Fruit fly (Drosophila melanogaster) whole organism, pupa: ENCODE measurements around the gene CG14419.

Source experiments
- CG10348 ChIP-seq: fragments of 200-800 bp; sonication (Bioruptor generic); IDR thresholded peaks from 2 replicates; pipeline ENCODE4 v1.3.6; 2022; ENCODE audit warnings: missing biosample characterization, missing genetic modification characterization
- CG12605 ChIP-seq: fragments of 200-800 bp; sonication (Bioruptor generic); IDR thresholded peaks from 2 replicates; pipeline ENCODE4 v1.3.6; 2022; ENCODE audit warnings: missing biosample characterization, missing genetic modification characterization
- CG13204 ChIP-seq: fragments of 200-800 bp; sonication (Bioruptor generic); optimal IDR thresholded peaks from 2 replicates; lab custom pipeline; 2018; ENCODE audit warnings: missing biosample characterization, mild to moderate bottlenecking, missing genetic modification characterization, moderate library complexity
- CG14655 ChIP-seq: fragments of 200-800 bp; sonication (Bioruptor generic); optimal IDR thresholded peaks from 3 replicates; lab custom pipeline; 2017; ENCODE audit warnings: mild to moderate bottlenecking, missing biosample characterization, missing genetic modification reagents, missing genetic modification characterization
- CG15710 ChIP-seq: fragments of 200-800 bp; sonication (Bioruptor generic); optimal IDR thresholded peaks from 2 replicates; lab custom pipeline; 2018; ENCODE audit warnings: missing biosample characterization, mild to moderate bottlenecking, missing genetic modification characterization, moderate library complexity
- CG17806 ChIP-seq: fragments of 200-800 bp; sonication (Bioruptor generic); optimal IDR thresholded peaks from 2 replicates; lab custom pipeline; 2018; ENCODE audit warnings: missing biosample characterization, mild to moderate bottlenecking, missing genetic modification characterization, moderate library complexity
- CG32121 ChIP-seq: fragments of 200-800 bp; sonication (Bioruptor generic); IDR thresholded peaks from 2 replicates; pipeline ENCODE4 v1.3.6; 2022; ENCODE audit warnings: missing biosample characterization, missing genetic modification characterization
- CG34367 ChIP-seq: fragments of 200-800 bp; sonication (Bioruptor generic); optimal IDR thresholded peaks from 2 replicates; lab custom pipeline; 2018; ENCODE audit warnings: missing biosample characterization, mild to moderate bottlenecking, missing genetic modification characterization
- CG4496 ChIP-seq: fragments of 200-800 bp; sonication (Bioruptor generic); IDR thresholded peaks from 3 replicates; pipeline ENCODE4 v1.3.6; 2022; ENCODE audit warnings: missing biosample characterization, missing genetic modification characterization
- CG8159 ChIP-seq: fragments of 200-800 bp; sonication (Bioruptor generic); optimal IDR thresholded peaks from 3 replicates; lab custom pipeline; 2018; ENCODE audit warnings: missing biosample characterization, mild to moderate bottlenecking, missing genetic modification characterization, moderate library complexity
- CG8301 ChIP-seq: fragments of 200-800 bp; sonication (Bioruptor generic); optimal IDR thresholded peaks from 2 replicates; lab custom pipeline; 2018; ENCODE audit warnings: missing biosample characterization, mild to moderate bottlenecking, missing genetic modification characterization
- CG9948 ChIP-seq: fragments of 200-800 bp; sonication (Bioruptor generic); optimal IDR thresholded peaks from 2 replicates; lab custom pipeline; 2018; ENCODE audit warnings: missing biosample characterization, mild to moderate bottlenecking, missing genetic modification characterization, moderate library complexity
- D1 ChIP-seq: fragments of 200-800 bp; sonication (Bioruptor generic); optimal IDR thresholded peaks from 2 replicates; lab custom pipeline; 2018; ENCODE audit warnings: missing biosample characterization, mild to moderate bottlenecking, missing genetic modification characterization, moderate library complexity
- EcR ChIP-seq: fragments of 200-800 bp; sonication (Bioruptor generic); optimal IDR thresholded peaks from 3 replicates; lab custom pipeline; 2019; ENCODE audit warnings: missing biosample characterization, missing genetic modification characterization, mild to moderate bottlenecking, moderate library complexity, missing genetic modification reagents
- Ets98B ChIP-seq: fragments of 200-800 bp; sonication (Bioruptor generic); IDR thresholded peaks from 2 replicates; pipeline ENCODE4 v1.3.6; 2022; ENCODE audit warnings: missing biosample characterization, missing genetic modification characterization
- Pif1A ChIP-seq: fragments of 200-800 bp; sonication (Bioruptor generic); optimal IDR thresholded peaks from 3 replicates; lab custom pipeline; 2016; ENCODE audit warnings: missing biosample characterization, missing genetic modification characterization
- Pif1B ChIP-seq: fragments of 200-800 bp; sonication (Bioruptor generic); optimal IDR thresholded peaks from 3 replicates; lab custom pipeline; 2016; ENCODE audit warnings: missing biosample characterization, missing genetic modification characterization
- Snoo ChIP-seq: fragments of 200-800 bp; sonication (Bioruptor generic); optimal IDR thresholded peaks from 3 replicates; lab custom pipeline; 2017; ENCODE audit warnings: missing biosample characterization, mild to moderate bottlenecking, missing genetic modification characterization, inconsistent platforms
- fd96Ca ChIP-seq: fragments of 200-800 bp; sonication (Bioruptor generic); IDR thresholded peaks from 3 replicates; pipeline ENCODE4 v1.3.6; 2022; ENCODE audit warnings: missing biosample characterization, missing genetic modification characterization
- gl ChIP-seq: fragments of 200-800 bp; sonication (Bioruptor generic); optimal IDR thresholded peaks from 2 replicates; lab custom pipeline; 2018; ENCODE audit warnings: missing biosample characterization, mild to moderate bottlenecking, missing genetic modification characterization
- rn ChIP-seq: fragments of 200-800 bp; sonication (Bioruptor generic); IDR thresholded peaks from 2 replicates; pipeline ENCODE4 v1.3.6; 2022; ENCODE audit warnings: missing biosample characterization, missing genetic modification characterization

The CG14419 gene

DNA sequence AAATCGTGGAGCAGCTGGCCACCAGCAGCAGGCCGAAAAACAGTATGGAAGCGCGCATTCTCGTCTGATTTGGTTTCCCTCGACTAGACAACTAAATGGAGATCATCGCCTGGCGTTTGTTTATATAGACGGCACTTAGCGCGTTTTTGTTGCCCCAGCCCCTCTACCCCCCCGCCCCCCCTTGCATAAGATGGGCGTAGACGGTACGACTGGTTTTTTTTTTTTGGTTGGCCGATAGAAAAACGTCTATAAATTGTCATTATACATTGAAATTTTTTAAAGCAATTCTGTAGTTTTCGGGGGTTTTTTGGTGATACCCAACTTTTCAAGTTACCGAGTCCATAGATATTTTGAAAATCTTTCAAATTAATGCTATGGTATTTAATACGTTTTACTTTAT lies at the start of gene CG14419:
CG14419 (minus strand) TSS at position 101 of the 400 bp plus-strand sequence.
- TF ChIP-seq EcR (GFP tag; lab: Kevin White, UChicago) (no peak), D1 (no peak), Snoo (tag; lab: Kevin White, UChicago) (no peak), Pif1A (GFP tag; lab: Kevin White, UChicago) (no peak), CG4496 (no peak), Pif1B (GFP tag; lab: Kevin White, UChicago) (no peak), fd96Ca (GFP tag; lab: Robert Waterston, UW) (no peak), rn (GFP tag; lab: Robert Waterston, UW) (no peak), CG8301 (tag; lab: Kevin White, UChicago) (no peak), CG32121 (no peak), CG12605 (GFP tag; lab: Robert Waterston, UW) (no peak), CG17806 (tag; lab: Kevin White, UChicago) (no peak), CG10348 (no peak), CG14655 (GFP tag; lab: Kevin White, UChicago) (no peak)

dm6 chrX:2934827-2935226 lies 49.1 kb upstream of the CG14419 start, which contains the start of gene CG3592:
Gene CG3592 (plus strand): TSS chrX:2935127.
- no peak for TF ChIP-seq EcR (GFP tag; lab: Kevin White, UChicago)
- no peak for TF ChIP-seq CG8301 (tag; lab: Kevin White, UChicago)

DNA sequence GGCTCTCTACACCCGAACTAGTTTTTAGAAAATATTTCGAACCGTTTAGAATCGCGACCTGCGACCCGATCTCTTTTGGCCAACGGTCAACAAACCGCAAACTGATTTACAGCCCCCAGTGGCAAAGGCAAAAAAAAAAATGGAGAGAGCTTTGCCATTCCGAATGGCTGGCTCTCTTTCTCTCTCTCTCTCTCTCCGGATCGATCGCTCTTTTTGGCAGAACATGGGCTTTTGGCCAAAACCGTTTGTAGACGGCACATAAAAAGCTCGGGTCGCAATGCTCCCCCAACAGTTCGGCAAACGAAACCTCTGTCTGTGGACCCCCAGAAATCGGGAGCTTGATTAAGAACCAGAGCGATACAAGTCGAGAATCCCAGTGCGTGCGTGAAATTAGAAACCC lies 43.8 kb upstream of the CG14419 start, which contains the start of gene CG32793:
CG32793 (plus strand) TSS at position 301 of the 400 bp plus-strand sequence.
- TF ChIP-seq CG32121 (no peak), CG4496 (no peak), Pif1A (GFP tag; lab: Kevin White, UChicago) (no peak), CG8301 (tag; lab: Kevin White, UChicago) (no peak), gl (tag; lab: Kevin White, UChicago) (no peak), CG14655 (GFP tag; lab: Kevin White, UChicago) (no peak), rn (GFP tag; lab: Robert Waterston, UW) (no peak), EcR (GFP tag; lab: Kevin White, UChicago) (no peak), Snoo (tag; lab: Kevin White, UChicago) (no peak)

DNA sequence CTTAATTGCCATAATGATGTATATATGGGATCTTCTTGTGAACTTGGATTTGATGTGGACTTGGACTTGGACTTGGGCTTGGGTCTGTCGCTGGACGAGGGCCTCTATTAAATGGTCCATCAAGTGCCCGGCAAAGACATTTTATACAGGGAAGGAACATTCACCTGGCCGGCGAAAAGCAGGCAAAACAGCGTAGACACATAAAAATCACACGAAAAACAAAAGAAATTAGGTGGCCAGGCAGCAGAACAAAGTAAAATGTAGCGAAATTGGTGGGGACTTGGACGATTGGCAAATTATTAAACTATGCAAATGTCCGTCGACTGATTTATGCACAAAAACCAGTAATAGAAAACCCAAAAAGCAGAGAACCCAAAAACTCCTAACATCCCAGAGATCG lies 41.4 kb upstream of the CG14419 start, which contains the start of gene CG14424:
CG14424 (minus strand) TSS at position 101 of the 400 bp plus-strand sequence.
- no peak for TF ChIP-seq CG8159 (tag; lab: Kevin White, UChicago)
- TF ChIP-seq CG13204 (GFP tag; lab: Kevin White, UChicago): no peak
- TF ChIP-seq CG9948 (tag; lab: Kevin White, UChicago): no peak
- no peak for TF ChIP-seq D1
- TF ChIP-seq CG14655 (GFP tag; lab: Kevin White, UChicago): no peak
- no peak for TF ChIP-seq Pif1A (GFP tag; lab: Kevin White, UChicago)
- no peak for TF ChIP-seq CG12605 (GFP tag; lab: Robert Waterston, UW)
- TF ChIP-seq Pif1B (GFP tag; lab: Kevin White, UChicago): no peak
- TF ChIP-seq rn (GFP tag; lab: Robert Waterston, UW): no peak
- no peak for TF ChIP-seq CG10348
- no peak for TF ChIP-seq CG34367 (tag; lab: Kevin White, UChicago)
- TF ChIP-seq, all 21 proteins: peak for 0

dm6 chrX:2919742-2920141 lies 34.0 kb upstream of the CG14419 start, which contains the start of gene CG3588:
Gene CG3588 (plus strand): TSS chrX:2919770.
- TF ChIP-seq gl (tag; lab: Kevin White, UChicago) (no peak), fd96Ca (GFP tag; lab: Robert Waterston, UW) (no peak), CG13204 (GFP tag; lab: Kevin White, UChicago) (no peak), CG4496 (no peak), rn (GFP tag; lab: Robert Waterston, UW) (no peak), CG12605 (GFP tag; lab: Robert Waterston, UW) (no peak), CG8301 (tag; lab: Kevin White, UChicago) (no peak), EcR (GFP tag; lab: Kevin White, UChicago) (no peak), CG9948 (tag; lab: Kevin White, UChicago) (no peak), CG34367 (tag; lab: Kevin White, UChicago) (no peak), D1 (no peak), Pif1B (GFP tag; lab: Kevin White, UChicago) (no peak)
- TF ChIP-seq, all 21 proteins: peak for 0

dm6 chrX:2918551-2918950 lies 32.8 kb upstream of the CG14419 start:
- TF ChIP-seq CG12605 (GFP tag; lab: Robert Waterston, UW) (no peak), Snoo (tag; lab: Kevin White, UChicago) (no peak), CG4496 (no peak), Ets98B (GFP tag; lab: Robert Waterston, UW) (no peak), CG34367 (tag; lab: Kevin White, UChicago) (no peak), Pif1B (GFP tag; lab: Kevin White, UChicago) (no peak), CG32121 (no peak), CG17806 (tag; lab: Kevin White, UChicago) (no peak), rn (GFP tag; lab: Robert Waterston, UW) (no peak), CG8301 (tag; lab: Kevin White, UChicago) (no peak), CG14655 (GFP tag; lab: Kevin White, UChicago) (no peak), D1 (no peak), CG9948 (tag; lab: Kevin White, UChicago) (no peak), CG10348 (no peak), fd96Ca (GFP tag; lab: Robert Waterston, UW) (no peak)

dm6 chrX:2915108-2915507 lies 29.4 kb upstream of the CG14419 start:
- TF ChIP-seq CG8159 (tag; lab: Kevin White, UChicago) (no peak), CG10348 (no peak), CG8301 (tag; lab: Kevin White, UChicago) (no peak), CG9948 (tag; lab: Kevin White, UChicago) (no peak), fd96Ca (GFP tag; lab: Robert Waterston, UW) (no peak), Pif1A (GFP tag; lab: Kevin White, UChicago) (no peak), D1 (no peak), CG32121 (no peak), CG14655 (GFP tag; lab: Kevin White, UChicago) (no peak), CG12605 (GFP tag; lab: Robert Waterston, UW) (no peak), gl (tag; lab: Kevin White, UChicago) (no peak), CG15710 (tag; lab: Kevin White, UChicago) (no peak), Snoo (tag; lab: Kevin White, UChicago) (no peak)
